Fruit fly (Drosophila melanogaster): ENCODE measurements around the gene Cpr67Fb.

Cpr67Fb gene

DNA sequence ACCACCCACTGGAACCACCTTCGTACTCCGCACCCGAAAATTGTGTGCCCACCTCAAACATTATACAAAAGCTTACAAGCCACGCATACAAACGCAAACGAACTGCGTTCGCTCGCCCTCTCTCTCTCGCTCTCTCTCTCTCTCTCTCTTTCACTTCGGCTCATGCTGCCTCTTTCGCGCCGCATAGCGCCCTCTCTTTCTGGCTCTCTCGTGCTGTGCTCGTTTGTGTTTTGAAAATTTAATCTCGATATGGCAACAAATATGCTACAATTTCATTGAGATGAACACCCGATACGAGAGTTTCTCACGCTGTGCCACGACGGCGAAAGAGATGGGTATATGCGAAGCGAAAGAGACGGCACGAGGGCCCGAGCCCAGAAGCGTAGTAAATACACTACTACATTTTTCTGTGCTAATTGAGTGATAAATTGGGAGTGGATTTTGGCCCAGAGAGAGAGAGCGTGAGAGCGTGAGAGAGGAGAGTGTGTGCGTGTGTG, 37.4 kb upstream of the Cpr67Fb start (continued):
- TF ChIP-seq Hr39 (GFP tag; optimal IDR thresholded peaks at IDR 0.05) (no peak), CG8632 (GFP tag; optimal IDR thresholded peaks at IDR 0.05) (no peak), Blimp-1 (GFP tag; optimal IDR thresholded peaks at IDR 0.05) (no peak), CG6163 (GFP tag; IDR thresholded peaks at IDR 0.05) (peak; percentile 71), dsx (GFP tag; optimal IDR thresholded peaks at IDR 0.05; ENCODE audit: poor library complexity, severe bottlenecking) (peak; percentile 90), pdm3 (GFP tag; optimal IDR thresholded peaks at IDR 0.05) (peak; percentile 8), dac (GFP tag; optimal IDR thresholded peaks at IDR 0.05) (no peak), eg (GFP tag; IDR thresholded peaks at IDR 0.05) (peak; percentile 61; the same call in 2 of the 3 replicates), ss (GFP tag; optimal IDR thresholded peaks at IDR 0.05) (peak; percentile 1 to 51), acj6 (GFP tag; optimal IDR thresholded peaks at IDR 0.05) (no peak), esn (GFP tag; optimal IDR thresholded peaks at IDR 0.05) (peak; percentile 23), Met (GFP tag; optimal IDR thresholded peaks at IDR 0.05) (peak; percentile 42), vri (GFP tag; optimal IDR thresholded peaks at IDR 0.05) (peak; percentile 44), Eip93F (GFP tag; optimal IDR thresholded peaks at IDR 0.05) (no peak), CG3032 (tag; optimal IDR thresholded peaks at IDR 0.05) (peak; percentile 23), CG6854 (GFP tag; optimal IDR thresholded peaks at IDR 0.05) (peak; percentile 76), CG9139 (GFP tag; optimal IDR thresholded peaks at IDR 0.05) (no peak)

DNA sequence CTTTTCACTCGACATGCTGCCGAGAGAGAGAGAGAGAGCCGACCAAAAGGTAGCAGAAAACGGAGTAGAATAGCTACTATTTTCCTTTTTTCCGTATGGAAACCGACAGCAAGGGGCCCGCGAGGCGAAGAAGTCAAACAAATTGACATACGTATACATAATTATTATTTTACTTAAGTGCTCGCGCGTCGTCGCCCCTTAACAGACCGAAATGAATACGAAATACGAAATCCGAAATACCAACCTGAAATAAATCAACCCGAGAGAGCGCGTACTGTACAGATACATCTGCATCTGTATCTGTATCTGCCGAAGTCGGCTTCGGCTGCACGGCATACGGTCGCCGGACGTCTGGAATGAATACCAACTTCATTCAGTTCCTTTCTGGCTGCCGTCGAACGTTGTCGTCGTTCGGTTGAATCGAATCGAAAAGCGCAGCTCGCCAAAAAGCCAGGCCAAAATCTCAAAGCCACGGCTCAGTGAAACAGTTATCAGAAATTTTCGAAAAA, 36.4 kb upstream of the Cpr67Fb start:
- TF ChIP-seq CG11294 (GFP tag; IDR thresholded peaks at IDR 0.05) (no peak; the same call in 1 of the 2 replicates), Hr38 (GFP tag; optimal IDR thresholded peaks at IDR 0.05) (no peak), Sox15 (GFP tag; optimal IDR thresholded peaks at IDR 0.05) (no peak), CG6854 (GFP tag; optimal IDR thresholded peaks at IDR 0.05) (peak; percentile 25), dac (GFP tag; optimal IDR thresholded peaks at IDR 0.05) (no peak), Met (GFP tag; optimal IDR thresholded peaks at IDR 0.05) (peak; percentile 66), CG8319 (GFP tag; optimal IDR thresholded peaks at IDR 0.05) (no peak), net (GFP tag; optimal IDR thresholded peaks at IDR 0.05) (no peak), Lpt (GFP tag; optimal IDR thresholded peaks at IDR 0.05) (peak; percentile 18), CG6163 (GFP tag; IDR thresholded peaks at IDR 0.05) (peak; percentile 74), Hr39 (GFP tag; optimal IDR thresholded peaks at IDR 0.05) (no peak), acj6 (GFP tag; optimal IDR thresholded peaks at IDR 0.05) (no peak), CG10631 (GFP tag; optimal IDR thresholded peaks at IDR 0.05) (no peak), spab (GFP tag; optimal IDR thresholded peaks at IDR 0.05) (no peak), CG16779 (tag; optimal IDR thresholded peaks at IDR 0.05) (peak; percentile 31), eg (GFP tag; IDR thresholded peaks at IDR 0.05) (peak; percentile 64), CG4318 (GFP tag; optimal IDR thresholded peaks at IDR 0.05) (no peak), Eip93F (GFP tag; optimal IDR thresholded peaks at IDR 0.05) (peak; percentile 85), fd85E (GFP tag; optimal IDR thresholded peaks at IDR 0.05) (no peak), CG34406 (GFP tag; optimal IDR thresholded peaks at IDR 0.05) (peak; percentile 34), CG15336 (GFP tag; IDR thresholded peaks at IDR 0.05) (peak; percentile 66), ss (GFP tag; optimal IDR thresholded peaks at IDR 0.05) (peak; percentile 62 to 69), vri (GFP tag; optimal IDR thresholded peaks at IDR 0.05) (peak; percentile 37), CG11762 (GFP tag; optimal IDR thresholded peaks at IDR 0.05; ENCODE audit: insufficient read depth) (peak; percentile 21), CG8632 (GFP tag; optimal IDR thresholded peaks at IDR 0.05) (no peak), Eip75B (GFP tag; optimal IDR thresholded peaks at IDR 0.05) (peak; percentile 38), cyc (GFP tag; optimal IDR thresholded peaks at IDR 0.05) (no peak), OdsH (GFP tag; optimal IDR thresholded peaks at IDR 0.05) (no peak), Sox14 (GFP tag; optimal IDR thresholded peaks at IDR 0.05) (peak; percentile 74), pdm3 (GFP tag; optimal IDR thresholded peaks at IDR 0.05) (no peak), fkh (GFP tag; optimal IDR thresholded peaks at IDR 0.05) (peak; percentile 93), CG6276 (GFP tag; optimal IDR thresholded peaks at IDR 0.05) (peak; percentile 18), Gug (GFP tag; IDR thresholded peaks at IDR 0.05) (peak; percentile 17; the same call in 1 of the 2 replicates), Blimp-1 (GFP tag; optimal IDR thresholded peaks at IDR 0.05) (peak; percentile 28), fd59A (GFP tag; optimal IDR thresholded peaks at IDR 0.05) (no peak), CG10669 (GFP tag; optimal IDR thresholded peaks at IDR 0.05) (peak; percentile 0), CG6792 (GFP tag; optimal IDR thresholded peaks at IDR 0.05) (no peak), CG6808 (GFP tag; optimal IDR thresholded peaks at IDR 0.05) (peak; percentile 39), CG3919 (GFP tag; optimal IDR thresholded peaks at IDR 0.05) (peak; percentile 40), CG8119 (GFP tag; IDR thresholded peaks at IDR 0.05) (peak; percentile 32; the same call in 1 of the 3 replicates), CG7368 (GFP tag; optimal IDR thresholded peaks at IDR 0.05) (no peak), lz (GFP tag; optimal IDR thresholded peaks at IDR 0.05) (peak; percentile 37), Ets21C (GFP tag; optimal IDR thresholded peaks at IDR 0.05) (no peak)

Data from whole organism, prepupa.